Worm (Caenorhabditis elegans): ENCODE results near the gene ugt-12.

ce11 chrV:4864330-4864729 is 25.1 kb downstream of the ugt-12 start:
- TF ChIP-seq dpl-1 (GFP tag; optimal IDR thresholded peaks at IDR 0.05) (no peak), nhr-12 (tag; optimal IDR thresholded peaks at IDR 0.05) (no peak), lin-15B (tag; optimal IDR thresholded peaks at IDR 0.05) (no peak), egl-27 (tag; optimal IDR thresholded peaks at IDR 0.05) (no peak), lin-13 (GFP tag; optimal IDR thresholded peaks at IDR 0.05) (no peak), elt-3 (tag; optimal IDR thresholded peaks at IDR 0.05) (no peak), ceh-82 (tag; optimal IDR thresholded peaks at IDR 0.05) (no peak), nhr-90 (tag; optimal IDR thresholded peaks at IDR 0.05; ENCODE audit: poor library complexity) (no peak), alr-1 (tag; optimal IDR thresholded peaks at IDR 0.05; ENCODE audit: borderline replicate concordance) (no peak), elt-2 (tag; optimal IDR thresholded peaks at IDR 0.05) (no peak), nhr-237 (tag; optimal IDR thresholded peaks at IDR 0.05) (no peak), ama-1 (optimal IDR thresholded peaks at IDR 0.05) (no peak), nhr-47 (tag; optimal IDR thresholded peaks at IDR 0.05) (no peak), pag-3 (tag; optimal IDR thresholded peaks at IDR 0.05; ENCODE audit: borderline replicate concordance, insufficient read depth) (no peak)

Data from whole organism, L1 larva.